Worm (Caenorhabditis elegans): ENCODE data around the gene ZK686.1.

- TF ChIP-seq egl-27 (tag; optimal IDR thresholded peaks at IDR 0.05) (no peak), fos-1 (tag; optimal IDR thresholded peaks at IDR 0.05) (no peak), pqm-1 (tag; optimal IDR thresholded peaks at IDR 0.05) (no peak), aly-2 (tag; optimal IDR thresholded peaks at IDR 0.05) (no peak), pha-4 (tag; optimal IDR thresholded peaks at IDR 0.05) (no peak), tbx-2 (tag; optimal IDR thresholded peaks at IDR 0.05) (no peak), unc-39 (tag; optimal IDR thresholded peaks at IDR 0.05) (no peak), ztf-11 (tag; optimal IDR thresholded peaks at IDR 0.05) (no peak), lsy-12 (tag; optimal IDR thresholded peaks at IDR 0.05) (no peak)
These were observed 6.4 kb downstream of the ZK686.1 start for ce11 chrIII:7779313-7779712.
